Fruit fly (Drosophila melanogaster): Measurements from ENCODE around the gene wat.

wat gene

dm6 chr3R:29064682-29065100 is 44.5 kb upstream of the wat start:
- no peak for TF ChIP-seq Antp (GFP tag; optimal IDR thresholded peaks at IDR 0.05)
- TF ChIP-seq bsh (GFP tag; optimal IDR thresholded peaks at IDR 0.05): peak in 1 of 2 experiments; percentile 18
- no peak for TF ChIP-seq vfl (GFP tag; optimal IDR thresholded peaks at IDR 0.05)
- TF ChIP-seq kni (GFP tag; optimal IDR thresholded peaks at IDR 0.05): peak; percentile 14
- TF ChIP-seq dpn (GFP tag; optimal IDR thresholded peaks at IDR 0.05): peak in 1 of 2 experiments; percentile 9
- peak; percentile 72 for TF ChIP-seq CG12769 (tag; optimal IDR thresholded peaks at IDR 0.05)
- peak in 1 of 2 experiments; percentile 78 for TF ChIP-seq Hr78 (GFP tag; optimal IDR thresholded peaks at IDR 0.05)
- TF ChIP-seq CG5245 (GFP tag; optimal IDR thresholded peaks at IDR 0.05): peak; percentile 2
- peak; percentile 8 for TF ChIP-seq grau (tag; optimal IDR thresholded peaks at IDR 0.05)
- peak; percentile 74 for TF ChIP-seq CG12155 (GFP tag; optimal IDR thresholded peaks at IDR 0.05)
- peak; percentile 78 for TF ChIP-seq Blimp-1 (GFP tag; optimal IDR thresholded peaks at IDR 0.05)
- no peak for TF ChIP-seq CG12104 (GFP tag; optimal IDR thresholded peaks at IDR 0.05)
- TF ChIP-seq CG3163 (GFP tag; optimal IDR thresholded peaks at IDR 0.05): peak; percentile 68
- TF ChIP-seq CG2678 (tag; optimal IDR thresholded peaks at IDR 0.05): peak; percentile 8
- peak; percentile 7 for TF ChIP-seq CG8924 (tag; optimal IDR thresholded peaks at IDR 0.05)
- TF ChIP-seq Med (GFP tag): peak; percentile 60
- TF ChIP-seq CG8290 (GFP tag; optimal IDR thresholded peaks at IDR 0.05): no peak
- peak in 1 of 2 experiments; percentile 23 for TF ChIP-seq CG8290 (tag; optimal IDR thresholded peaks at IDR 0.05)
- TF ChIP-seq Deaf1 (tag; optimal IDR thresholded peaks at IDR 0.05): peak; percentile 29
- TF ChIP-seq gem (tag; optimal IDR thresholded peaks at IDR 0.05): peak; percentile 13
- peak; percentile 83 to 90 for TF ChIP-seq Trl (optimal IDR thresholded peaks at IDR 0.05)
- TF ChIP-seq Trl (GFP tag; optimal IDR thresholded peaks at IDR 0.05): no peak
- peak; percentile 75 for TF ChIP-seq zf30C (GFP tag; optimal IDR thresholded peaks at IDR 0.05)
- peak; percentile 7 for TF ChIP-seq D19A (tag; optimal IDR thresholded peaks at IDR 0.05)
- peak; percentile 8 for TF ChIP-seq CG1603 (tag; optimal IDR thresholded peaks at IDR 0.05)
- TF ChIP-seq odd (GFP tag; optimal IDR thresholded peaks at IDR 0.05): peak; percentile 4
- peak; percentile 5 for TF ChIP-seq CG15269 (tag; optimal IDR thresholded peaks at IDR 0.05)
- TF ChIP-seq ssp (GFP tag; IDR thresholded peaks at IDR 0.05): no peak
- peak; percentile 36 for TF ChIP-seq CG18599 (GFP tag; optimal IDR thresholded peaks at IDR 0.05)
- TF ChIP-seq ewg (GFP tag; optimal IDR thresholded peaks at IDR 0.05): peak; percentile 87
- TF ChIP-seq nerfin-1 (tag; optimal IDR thresholded peaks at IDR 0.05): peak; percentile 4
- TF ChIP-seq yki (optimal IDR thresholded peaks at IDR 0.05): peak; percentile 29
- peak; percentile 22 for TF ChIP-seq her (GFP tag; optimal IDR thresholded peaks at IDR 0.05)
- TF ChIP-seq danr (GFP tag; IDR thresholded peaks at IDR 0.05): no peak
- TF ChIP-seq phol (tag; optimal IDR thresholded peaks at IDR 0.05): peak; percentile 10
- peak; percentile 3 for TF ChIP-seq NfI (GFP tag; optimal IDR thresholded peaks at IDR 0.05)
- TF ChIP-seq Hmr (GFP tag; optimal IDR thresholded peaks at IDR 0.05): peak; percentile 6
- peak; percentile 42 for TF ChIP-seq nom (GFP tag; optimal IDR thresholded peaks at IDR 0.05)
- TF ChIP-seq CG4404 (GFP tag; IDR thresholded peaks at IDR 0.05): no peak
- TF ChIP-seq MBD-R2 (GFP tag; IDR thresholded peaks at IDR 0.05): no peak
- TF ChIP-seq CG4282 (GFP tag; optimal IDR thresholded peaks at IDR 0.05): peak; percentile 10
- TF ChIP-seq CG12391 (tag; optimal IDR thresholded peaks at IDR 0.05): peak; percentile 11
- peak; percentile 45 for TF ChIP-seq lab (GFP tag; optimal IDR thresholded peaks at IDR 0.05)
- TF ChIP-seq CG15479 (GFP tag; optimal IDR thresholded peaks at IDR 0.05): peak; percentile 12
- TF ChIP-seq Neu2 (GFP tag; optimal IDR thresholded peaks at IDR 0.05; ENCODE audit: borderline replicate concordance): no peak
- TF ChIP-seq CG13424 (tag; optimal IDR thresholded peaks at IDR 0.05): peak; percentile 4
- peak; percentile 21 for TF ChIP-seq nau (GFP tag; optimal IDR thresholded peaks at IDR 0.05)
- TF ChIP-seq Aef1 (GFP tag; IDR thresholded peaks at IDR 0.05): no peak
- TF ChIP-seq pzg (GFP tag; optimal IDR thresholded peaks at IDR 0.05): no peak
- no peak for TF ChIP-seq H2.0 (GFP tag; IDR thresholded peaks at IDR 0.05)

Measured in whole organism, embryonic.